Worm (Caenorhabditis elegans): Measurements from ENCODE around the gene Y102E9.5.

Gene Y102E9.5

ce11 chrIII:6730185-6730850 lies at the start of gene Y102E9.5, which contains the start of gene odr-4:
Y102E9.5 (minus strand) TSS chrIII:6730285.
odr-4 (plus strand) TSS chrIII:6730800.
- TF ChIP-seq sem-4 (tag; optimal IDR thresholded peaks at IDR 0.05) = no peak

ce11 chrIII:6756769-6757168 lies 26.7 kb upstream of the Y102E9.5 start:
- TF ChIP-seq sma-9 (GFP tag; optimal IDR thresholded peaks at IDR 0.05) (no peak), sma-9 (tag; optimal IDR thresholded peaks at IDR 0.05) (no peak), dmd-4 (tag; optimal IDR thresholded peaks at IDR 0.05) (no peak), aly-2 (tag; optimal IDR thresholded peaks at IDR 0.05) (no peak), sma-3 (GFP tag; optimal IDR thresholded peaks at IDR 0.05) (no peak), peb-1 (tag; optimal IDR thresholded peaks at IDR 0.05) (no peak), mab-5 (tag; optimal IDR thresholded peaks at IDR 0.05) (no peak), nhr-12 (tag; optimal IDR thresholded peaks at IDR 0.05) (no peak), ceh-82 (tag; optimal IDR thresholded peaks at IDR 0.05) (no peak), unc-62 (GFP tag; optimal IDR thresholded peaks at IDR 0.05) (no peak), ztf-1 (GFP tag; conservative IDR thresholded peaks at IDR 0.05) (no peak)

- TF ChIP-seq lin-11 (tag; optimal IDR thresholded peaks at IDR 0.05) = no peak
- no peak for TF ChIP-seq peb-1 (tag; optimal IDR thresholded peaks at IDR 0.05)
- TF ChIP-seq ama-1 (optimal IDR thresholded peaks at IDR 0.05) = no peak
- no peak for TF ChIP-seq ztf-4 (tag; optimal IDR thresholded peaks at IDR 0.05)
- TF ChIP-seq nhr-77 (tag; optimal IDR thresholded peaks at IDR 0.05) = no peak
- no peak for TF ChIP-seq gmeb-1 (tag; optimal IDR thresholded peaks at IDR 0.05)
- no peak for TF ChIP-seq sem-4 (tag; optimal IDR thresholded peaks at IDR 0.05)
- no peak for TF ChIP-seq unc-62 (GFP tag; optimal IDR thresholded peaks at IDR 0.05)
- no peak for TF ChIP-seq unc-39 (tag; optimal IDR thresholded peaks at IDR 0.05)
- TF ChIP-seq sma-3 (GFP tag; optimal IDR thresholded peaks at IDR 0.05) = no peak
- TF ChIP-seq nhr-6 (tag; optimal IDR thresholded peaks at IDR 0.05) = no peak
- TF ChIP-seq mab-5 (tag; optimal IDR thresholded peaks at IDR 0.05) = no peak
- TF ChIP-seq ztf-1 (GFP tag; conservative IDR thresholded peaks at IDR 0.05) = no peak
- TF ChIP-seq skn-1 (tag; optimal IDR thresholded peaks at IDR 0.05) = no peak
- TF ChIP-seq nhr-10 (tag; optimal IDR thresholded peaks at IDR 0.05) = no peak
- TF ChIP-seq egl-27 (tag; optimal IDR thresholded peaks at IDR 0.05) = no peak
- TF ChIP-seq aly-2 (tag; optimal IDR thresholded peaks at IDR 0.05) = no peak
These were observed 22.5 kb upstream of the Y102E9.5 start for ce11 chrIII:6752612-6753011.

- TF ChIP-seq crh-2 (tag; optimal IDR thresholded peaks at IDR 0.05) = no peak
- no peak for TF ChIP-seq egl-27 (tag; optimal IDR thresholded peaks at IDR 0.05)
- TF ChIP-seq nhr-129 (tag; optimal IDR thresholded peaks at IDR 0.05) = no peak
- no peak for TF ChIP-seq F13H6.1 (tag; optimal IDR thresholded peaks at IDR 0.05)
- TF ChIP-seq nhr-10 (tag; optimal IDR thresholded peaks at IDR 0.05) = no peak
- TF ChIP-seq ZK546.5 (tag; optimal IDR thresholded peaks at IDR 0.05) = no peak
- TF ChIP-seq nhr-77 (tag; optimal IDR thresholded peaks at IDR 0.05) = no peak
- TF ChIP-seq nhr-237 (tag; optimal IDR thresholded peaks at IDR 0.05) = no peak
- TF ChIP-seq skn-1 (tag; optimal IDR thresholded peaks at IDR 0.05) = no peak
- no peak for TF ChIP-seq lin-39 (tag; optimal IDR thresholded peaks at IDR 0.05)
- no peak for TF ChIP-seq mab-5 (tag; optimal IDR thresholded peaks at IDR 0.05)
- no peak for TF ChIP-seq peb-1 (tag; optimal IDR thresholded peaks at IDR 0.05)
- TF ChIP-seq blmp-1 (tag; optimal IDR thresholded peaks at IDR 0.05; ENCODE audit: insufficient read depth) = no peak
- no peak for TF ChIP-seq ztf-11 (tag; optimal IDR thresholded peaks at IDR 0.05)
- TF ChIP-seq nhr-25 (tag; optimal IDR thresholded peaks at IDR 0.05) = no peak
- TF ChIP-seq ztf-4 (tag; optimal IDR thresholded peaks at IDR 0.05) = no peak
- no peak for TF ChIP-seq ztf-1 (GFP tag; conservative IDR thresholded peaks at IDR 0.05)
These were observed 16.6 kb upstream of the Y102E9.5 start for ce11 chrIII:6746668-6747067.

ce11 chrIII:6746008-6746407 lies 15.9 kb upstream of the Y102E9.5 start, which contains the start of gene dig-1:
dig-1 (plus strand) TSS chrIII:6746308.
- TF ChIP-seq nhr-77 (tag; optimal IDR thresholded peaks at IDR 0.05) = no peak
- TF ChIP-seq aly-2 (tag; optimal IDR thresholded peaks at IDR 0.05) = no peak
- no peak for TF ChIP-seq zag-1 (tag; optimal IDR thresholded peaks at IDR 0.05)
- no peak for TF ChIP-seq C34F6.9 (tag; optimal IDR thresholded peaks at IDR 0.05)
- TF ChIP-seq ama-1 (optimal IDR thresholded peaks at IDR 0.05) = no peak
- TF ChIP-seq mdl-1 (tag; optimal IDR thresholded peaks at IDR 0.05) = no peak
- TF ChIP-seq dmd-4 (tag; optimal IDR thresholded peaks at IDR 0.05) = no peak
- TF ChIP-seq F13H6.1 (tag; optimal IDR thresholded peaks at IDR 0.05) = no peak
- TF ChIP-seq elt-3 (tag; optimal IDR thresholded peaks at IDR 0.05) = no peak
- TF ChIP-seq ceh-16 (tag; optimal IDR thresholded peaks at IDR 0.05) = no peak
- TF ChIP-seq sem-4 (tag; optimal IDR thresholded peaks at IDR 0.05) = no peak
- no peak for TF ChIP-seq nhr-25 (tag; optimal IDR thresholded peaks at IDR 0.05)
- TF ChIP-seq snpc-4 (tag; optimal IDR thresholded peaks at IDR 0.05) = no peak
- no peak for TF ChIP-seq lin-11 (tag; optimal IDR thresholded peaks at IDR 0.05)
- no peak for TF ChIP-seq Y55F3AM.14 (GFP tag; optimal IDR thresholded peaks at IDR 0.05)
- no peak for TF ChIP-seq peb-1 (tag; optimal IDR thresholded peaks at IDR 0.05)

Data from whole organism, L2 larva.